Worm (Caenorhabditis elegans) whole organism, mixed stage, embryonic: ENCODE results near the gene vars-1.

Experiments used
- M03D4.4 ChIP-seq: sonication (generic microtip); optimal IDR thresholded peaks from 2 replicates; lab custom pipeline; 2017; ENCODE audit warnings: mild to moderate bottlenecking, missing genetic modification characterization, missing compliant biosample characterization
- bed-3 ChIP-seq: fragments of 200-800 bp; sonication (Bioruptor generic); optimal IDR thresholded peaks from 3 replicates; lab custom pipeline; 2018; ENCODE audit warnings: mild to moderate bottlenecking, missing genetic modification characterization, moderate library complexity, missing compliant biosample characterization
- blmp-1 ChIP-seq: fragments of 150-350 bp; optimal IDR thresholded peaks from 2 replicates; lab custom pipeline; 2014; ENCODE audit warnings: missing biosample characterization, missing genetic modification characterization
- ceh-83 ChIP-seq: fragments of 200-800 bp; sonication (Bioruptor generic); optimal IDR thresholded peaks from 2 replicates; lab custom pipeline; 2018; ENCODE audit warnings: mild to moderate bottlenecking, missing genetic modification characterization, missing compliant biosample characterization
- ces-1 ChIP-seq: fragments of 150-350 bp; optimal IDR thresholded peaks from 2 replicates; lab custom pipeline; 2014; ENCODE audit warnings: missing biosample characterization, missing genetic modification reagents, missing genetic modification characterization
- cnd-1 ChIP-seq: fragments of 200-800 bp; sonication (Bioruptor generic); optimal IDR thresholded peaks from 2 replicates; lab custom pipeline; 2018; ENCODE audit warnings: mild to moderate bottlenecking, missing genetic modification characterization, missing compliant biosample characterization
- drap-1 ChIP-seq: fragments of 200-800 bp; sonication (Bioruptor generic); optimal IDR thresholded peaks from 3 replicates; lab custom pipeline; 2018; ENCODE audit warnings: mild to moderate bottlenecking, missing genetic modification characterization, missing compliant biosample characterization
- elt-1 ChIP-seq: sonication (generic microtip); optimal IDR thresholded peaks from 2 replicates; lab custom pipeline; 2017; ENCODE audit warnings: missing genetic modification characterization, mild to moderate bottlenecking, missing compliant biosample characterization, antibody characterized with exemption, moderate library complexity, borderline replicate concordance; ENCODE audit not compliant: insufficient read depth
- elt-3 ChIP-seq: fragments of 150-350 bp; optimal IDR thresholded peaks from 2 replicates; lab custom pipeline; 2014; ENCODE audit warnings: missing biosample characterization, missing genetic modification characterization
- ham-2 ChIP-seq: fragments of 200-800 bp; sonication (Bioruptor generic); optimal IDR thresholded peaks from 2 replicates; lab custom pipeline; 2018; ENCODE audit warnings: mild to moderate bottlenecking, missing genetic modification characterization, missing compliant biosample characterization
- hlh-1 ChIP-seq: fragments of 150-350 bp; optimal IDR thresholded peaks from 2 replicates; lab custom pipeline; 2014; ENCODE audit warnings: missing biosample characterization, missing genetic modification reagents, missing genetic modification characterization
- lin-13 ChIP-seq: fragments of 150-350 bp; optimal IDR thresholded peaks from 2 replicates; lab custom pipeline; 2014; ENCODE audit warnings: missing biosample characterization, missing genetic modification characterization
- lin-32 ChIP-seq: fragments of 200-800 bp; sonication (Bioruptor generic); optimal IDR thresholded peaks from 2 replicates; lab custom pipeline; 2018; ENCODE audit warnings: mild to moderate bottlenecking, missing genetic modification characterization, missing compliant biosample characterization
- lsy-2 ChIP-seq: fragments of 150-350 bp; optimal IDR thresholded peaks from 2 replicates; lab custom pipeline; 2014; ENCODE audit warnings: missing biosample characterization, missing genetic modification characterization
- mab-5 ChIP-seq: fragments of 150-350 bp; optimal IDR thresholded peaks from 2 replicates; lab custom pipeline; 2014; ENCODE audit warnings: missing biosample characterization, missing genetic modification characterization
- mep-1 ChIP-seq: fragments of 150-350 bp; optimal IDR thresholded peaks from 2 replicates; lab custom pipeline; 2017; ENCODE audit warnings: missing biosample characterization, missing genetic modification reagents, missing genetic modification characterization, inconsistent platforms
- mls-2 ChIP-seq: sonication (generic microtip); optimal IDR thresholded peaks from 2 replicates; lab custom pipeline; 2016; ENCODE audit warnings: mild to moderate bottlenecking, missing genetic modification characterization, moderate library complexity, missing compliant biosample characterization
- nhr-12 ChIP-seq: fragments of 150-350 bp; optimal IDR thresholded peaks from 2 replicates; lab custom pipeline; 2014; ENCODE audit warnings: missing biosample characterization, missing genetic modification characterization
- nhr-2 ChIP-seq: fragments of 150-350 bp; optimal IDR thresholded peaks from 2 replicates; lab custom pipeline; 2014; ENCODE audit warnings: missing biosample characterization, missing genetic modification characterization
- sem-2 ChIP-seq: fragments of 200-800 bp; sonication (Bioruptor generic); optimal IDR thresholded peaks from 2 replicates; lab custom pipeline; 2018; ENCODE audit warnings: mild to moderate bottlenecking, missing genetic modification characterization, missing compliant biosample characterization
- snpc-4 ChIP-seq: fragments of 150-350 bp; optimal IDR thresholded peaks from 2 replicates; lab custom pipeline; 2014; ENCODE audit warnings: missing biosample characterization, missing genetic modification characterization
- sptf-1 ChIP-seq: sonication (generic microtip); optimal IDR thresholded peaks from 2 replicates; lab custom pipeline; 2017; ENCODE audit warnings: mild to moderate bottlenecking, missing genetic modification characterization, moderate library complexity, missing compliant biosample characterization
- unc-120 ChIP-seq: sonication (generic microtip); optimal IDR thresholded peaks from 2 replicates; lab custom pipeline; 2017; ENCODE audit warnings: missing genetic modification characterization, missing compliant biosample characterization; ENCODE audit not compliant: poor library complexity, severe bottlenecking
- unc-39 ChIP-seq: fragments of 150-350 bp; optimal IDR thresholded peaks from 2 replicates; lab custom pipeline; 2014; ENCODE audit warnings: missing biosample characterization, missing genetic modification characterization
- zip-8 ChIP-seq: fragments of 150-350 bp; optimal IDR thresholded peaks from 2 replicates; lab custom pipeline; 2014; ENCODE audit warnings: missing biosample characterization, missing genetic modification characterization
- ztf-11 ChIP-seq: fragments of 150-350 bp; optimal IDR thresholded peaks from 2 replicates; lab custom pipeline; 2014; ENCODE audit warnings: missing biosample characterization, missing genetic modification characterization

The vars-1 gene

ce11 chrV:8005000-8005399 lies 26.2 kb upstream of the vars-1 start, which contains the start of gene Y97E10AR.8:
TSS of gene Y97E10AR.8 (plus strand) at chrV:8005300.
- TF ChIP-seq ces-1 (GFP tag; lab: Kevin White, UChicago) (no peak), lsy-2 (tag; lab: Kevin White, UChicago) (no peak), mep-1 (tag; lab: Kevin White, UChicago) (no peak), nhr-2 (tag; lab: Kevin White, UChicago) (no peak), ztf-11 (no peak), zip-8 (no peak), hlh-1 (tag; lab: Kevin White, UChicago) (no peak)

ce11 chrV:8007460-8008292 lies 23.5 kb upstream of the vars-1 start, which contains the start of gene Y97E10AR.3:
TSS of gene Y97E10AR.3 (minus strand) at chrV:8007510.
- TF ChIP-seq ces-1 (GFP tag; lab: Kevin White, UChicago) (peak; percentile 73), elt-3 (tag; lab: Kevin White, UChicago) (no peak), ham-2 (GFP tag; lab: Kevin White, UChicago) (no peak), lsy-2 (tag; lab: Kevin White, UChicago) (no peak), lin-32 (GFP tag; lab: Kevin White, UChicago) (no peak)

ce11 chrV:8010103-8010502 lies 21.1 kb upstream of the vars-1 start, which contains the start of gene Y97E10AR.4:
TSS of gene Y97E10AR.4 (minus strand) at chrV:8010233.
- TF ChIP-seq lin-13 (tag; lab: Kevin White, UChicago) (no peak), M03D4.4 (no peak), ceh-83 (GFP tag; lab: Kevin White, UChicago) (no peak), ces-1 (GFP tag; lab: Kevin White, UChicago) (no peak), elt-1 (tag; lab: Kevin White, UChicago) (no peak), unc-39 (tag; lab: Kevin White, UChicago) (no peak), sem-2 (GFP tag; lab: Kevin White, UChicago) (no peak), bed-3 (GFP tag; lab: Kevin White, UChicago) (no peak), snpc-4 (tag; lab: Kevin White, UChicago) (no peak), blmp-1 (tag; lab: Kevin White, UChicago) (no peak), hlh-1 (tag; lab: Kevin White, UChicago) (no peak), sptf-1 (tag; lab: Kevin White, UChicago) (no peak), zip-8 (no peak)

ce11 chrV:8010846-8011245 lies 20.4 kb upstream of the vars-1 start, which contains the start of gene lmtr-2:
TSS of gene lmtr-2 (minus strand) at chrV:8011106.
- TF ChIP-seq mab-5 (tag; lab: Kevin White, UChicago) (no peak), sem-2 (GFP tag; lab: Kevin White, UChicago) (no peak), cnd-1 (tag; lab: Kevin White, UChicago) (no peak), hlh-1 (tag; lab: Kevin White, UChicago) (no peak), blmp-1 (tag; lab: Kevin White, UChicago) (no peak), nhr-12 (no peak), ces-1 (GFP tag; lab: Kevin White, UChicago) (no peak), ztf-11 (no peak), drap-1 (GFP tag; lab: Kevin White, UChicago) (no peak), unc-120 (tag; lab: Kevin White, UChicago) (no peak), M03D4.4 (no peak), snpc-4 (tag; lab: Kevin White, UChicago) (no peak)

- TF ChIP-seq cnd-1 (tag; lab: Kevin White, UChicago) (no peak), unc-120 (tag; lab: Kevin White, UChicago) (no peak), ces-1 (GFP tag; lab: Kevin White, UChicago) (no peak), lsy-2 (tag; lab: Kevin White, UChicago) (no peak), mls-2 (tag; lab: Kevin White, UChicago) (no peak), lin-13 (tag; lab: Kevin White, UChicago) (no peak), sptf-1 (tag; lab: Kevin White, UChicago) (no peak)
Measured at ce11 chrV:8012032-8012431, 19.2 kb upstream of the vars-1 start, which contains the start of gene rpb-9. TSS of gene rpb-9 (minus strand) at chrV:8012345.
